Worm (Caenorhabditis elegans): Measurements from ENCODE around the gene ZC250.5.

The ZC250.5 gene

ce11 chrV:5822968-5823367, 17.4 kb downstream of the ZC250.5 start (continued):
- TF ChIP-seq unc-39 (tag; optimal IDR thresholded peaks at IDR 0.05) (no peak), ceh-16 (tag; optimal IDR thresholded peaks at IDR 0.05) (no peak), blmp-1 (tag; optimal IDR thresholded peaks at IDR 0.05; ENCODE audit: insufficient read depth) (peak; percentile 91), nhr-129 (tag; optimal IDR thresholded peaks at IDR 0.05) (peak; percentile 10), dmd-4 (tag; optimal IDR thresholded peaks at IDR 0.05) (no peak), mab-5 (tag; optimal IDR thresholded peaks at IDR 0.05) (no peak), ZK546.5 (tag; optimal IDR thresholded peaks at IDR 0.05) (no peak), sma-9 (GFP tag; optimal IDR thresholded peaks at IDR 0.05) (peak; percentile 92), sma-9 (tag; optimal IDR thresholded peaks at IDR 0.05) (no peak), sma-3 (GFP tag; optimal IDR thresholded peaks at IDR 0.05) (peak; percentile 90), alr-1 (tag; optimal IDR thresholded peaks at IDR 0.05) (no peak), mbf-1 (tag; optimal IDR thresholded peaks at IDR 0.05) (no peak), ceh-82 (tag; optimal IDR thresholded peaks at IDR 0.05) (no peak), R02D3.7 (tag; optimal IDR thresholded peaks at IDR 0.05) (no peak), Y55F3AM.14 (GFP tag; optimal IDR thresholded peaks at IDR 0.05) (no peak)

ce11 chrV:5825478-5825877, 19.9 kb downstream of the ZC250.5 start:
- no peak for TF ChIP-seq nhr-129 (tag; optimal IDR thresholded peaks at IDR 0.05)
- no peak for TF ChIP-seq nhr-21 (tag; optimal IDR thresholded peaks at IDR 0.05)
- no peak for TF ChIP-seq nhr-23 (tag; optimal IDR thresholded peaks at IDR 0.05)
- no peak for TF ChIP-seq lin-11 (tag; optimal IDR thresholded peaks at IDR 0.05)
- TF ChIP-seq R02D3.7 (tag; optimal IDR thresholded peaks at IDR 0.05), result no peak
- no peak for TF ChIP-seq gmeb-1 (tag; optimal IDR thresholded peaks at IDR 0.05)
- no peak for TF ChIP-seq unc-62 (GFP tag; optimal IDR thresholded peaks at IDR 0.05)
- no peak for TF ChIP-seq unc-55 (GFP tag; optimal IDR thresholded peaks at IDR 0.05)
- no peak for TF ChIP-seq nhr-11 (tag; optimal IDR thresholded peaks at IDR 0.05)
- TF ChIP-seq mdl-1 (tag; optimal IDR thresholded peaks at IDR 0.05), result no peak
- no peak for TF ChIP-seq egl-27 (tag; optimal IDR thresholded peaks at IDR 0.05)
- no peak for TF ChIP-seq zag-1 (tag; optimal IDR thresholded peaks at IDR 0.05)
- TF ChIP-seq aly-2 (tag; optimal IDR thresholded peaks at IDR 0.05), result no peak
- no peak for TF ChIP-seq lin-39 (tag; optimal IDR thresholded peaks at IDR 0.05)

DNA sequence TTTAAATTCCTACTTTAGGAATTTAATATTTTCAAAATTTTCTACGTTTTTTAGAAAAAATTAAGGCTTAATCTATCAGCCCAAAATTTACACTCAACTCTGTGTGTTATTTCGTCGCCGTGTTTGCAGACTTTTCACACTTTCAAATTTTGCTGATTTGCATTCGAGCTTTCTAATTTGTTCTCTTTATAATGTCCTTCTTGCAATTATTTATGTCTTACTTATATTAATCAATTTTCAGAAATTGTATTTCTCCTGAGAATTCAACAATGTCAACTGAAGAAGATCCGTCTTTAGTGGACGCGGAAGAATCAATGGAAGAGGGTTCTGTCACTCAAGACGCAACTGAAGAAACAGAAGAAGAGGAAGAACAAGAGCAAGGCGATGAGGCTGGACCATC, 21.0 kb downstream of the ZC250.5 start, which contains the start of gene let-418:
let-418 (plus strand) TSS at position 242 of the 400 bp plus-strand sequence.
- TF ChIP-seq nhr-23 (tag; optimal IDR thresholded peaks at IDR 0.05), result no peak
- TF ChIP-seq nhr-237 (tag; optimal IDR thresholded peaks at IDR 0.05), result no peak
- TF ChIP-seq lin-13 (GFP tag; optimal IDR thresholded peaks at IDR 0.05), result no peak
- no peak for TF ChIP-seq gmeb-1 (tag; optimal IDR thresholded peaks at IDR 0.05)
- TF ChIP-seq sma-3 (GFP tag; optimal IDR thresholded peaks at IDR 0.05), result no peak
- TF ChIP-seq elt-3 (tag; optimal IDR thresholded peaks at IDR 0.05), result no peak
- TF ChIP-seq egl-27 (tag; optimal IDR thresholded peaks at IDR 0.05), result no peak
- no peak for TF ChIP-seq ZK546.5 (tag; optimal IDR thresholded peaks at IDR 0.05)
- no peak for TF ChIP-seq fos-1 (tag; optimal IDR thresholded peaks at IDR 0.05)
- TF ChIP-seq dmd-4 (tag; optimal IDR thresholded peaks at IDR 0.05), result no peak
- no peak for TF ChIP-seq mdl-1 (tag; optimal IDR thresholded peaks at IDR 0.05)
- no peak for TF ChIP-seq nhr-10 (tag; optimal IDR thresholded peaks at IDR 0.05)
- no peak for TF ChIP-seq ama-1 (optimal IDR thresholded peaks at IDR 0.05)
- TF ChIP-seq zag-1 (tag; optimal IDR thresholded peaks at IDR 0.05), result no peak
- no peak for TF ChIP-seq lin-11 (tag; optimal IDR thresholded peaks at IDR 0.05)
- no peak for TF ChIP-seq ceh-82 (tag; optimal IDR thresholded peaks at IDR 0.05)
- TF ChIP-seq ztf-1 (GFP tag; conservative IDR thresholded peaks at IDR 0.05), result no peak
- TF ChIP-seq ceh-16 (tag; optimal IDR thresholded peaks at IDR 0.05), result no peak

DNA sequence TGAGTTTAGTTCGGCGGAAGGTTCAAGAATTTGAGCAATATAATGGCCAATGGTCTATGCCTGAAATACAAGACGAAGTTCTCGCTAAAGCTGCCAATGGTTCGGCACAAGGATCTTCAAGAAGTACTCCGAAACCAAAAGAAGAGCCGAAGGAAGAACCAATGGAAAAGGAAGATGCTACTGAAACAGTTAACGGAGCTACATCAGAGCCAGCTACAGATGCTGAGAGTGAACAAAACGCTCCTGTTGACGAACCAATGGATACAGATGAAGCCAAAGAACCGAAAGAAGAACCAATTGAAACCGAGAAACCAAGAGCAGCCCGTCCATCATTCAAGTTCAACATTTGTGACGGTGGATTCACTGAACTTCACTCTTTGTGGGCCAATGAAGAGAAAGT, 25.7 kb downstream of the ZC250.5 start:
- TF ChIP-seq elt-1 (tag; optimal IDR thresholded peaks at IDR 0.05) (no peak), fos-1 (tag; optimal IDR thresholded peaks at IDR 0.05) (no peak), nhr-11 (tag; optimal IDR thresholded peaks at IDR 0.05) (no peak), lin-13 (GFP tag; optimal IDR thresholded peaks at IDR 0.05) (no peak)

DNA sequence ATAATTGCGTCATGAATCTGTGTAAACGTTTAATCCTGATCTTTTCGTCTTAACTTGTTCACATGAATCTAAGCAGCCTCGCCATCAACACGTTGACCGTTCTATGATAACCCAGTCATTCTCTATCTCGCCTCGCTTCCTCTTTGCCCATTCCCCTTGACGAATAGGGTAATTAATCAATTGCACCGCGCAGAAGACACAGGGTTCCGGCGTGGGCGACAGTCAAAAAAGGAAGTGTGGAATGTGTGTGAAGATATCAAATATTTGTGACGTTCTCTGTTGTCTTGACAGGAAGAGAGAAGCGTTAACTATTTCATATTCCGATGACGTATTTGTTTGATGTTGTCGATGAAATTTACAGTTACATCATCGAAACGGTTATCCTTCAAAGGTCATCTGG, 27.2 kb downstream of the ZC250.5 start:
- TF ChIP-seq skn-1 (tag; optimal IDR thresholded peaks at IDR 0.05) (no peak), sma-3 (GFP tag; optimal IDR thresholded peaks at IDR 0.05) (peak; percentile 89), elt-3 (tag; optimal IDR thresholded peaks at IDR 0.05) (no peak), mbf-1 (tag; optimal IDR thresholded peaks at IDR 0.05) (no peak), unc-39 (tag; optimal IDR thresholded peaks at IDR 0.05) (no peak), nhr-129 (tag; optimal IDR thresholded peaks at IDR 0.05) (peak; percentile 33), ztf-1 (GFP tag; conservative IDR thresholded peaks at IDR 0.05) (no peak), sma-9 (GFP tag; optimal IDR thresholded peaks at IDR 0.05) (peak; percentile 85), sma-9 (tag; optimal IDR thresholded peaks at IDR 0.05) (no peak), snpc-4 (tag; optimal IDR thresholded peaks at IDR 0.05) (no peak), peb-1 (tag; optimal IDR thresholded peaks at IDR 0.05) (no peak), unc-55 (GFP tag; optimal IDR thresholded peaks at IDR 0.05) (no peak), mab-5 (tag; optimal IDR thresholded peaks at IDR 0.05) (peak; percentile 47), nhr-25 (tag; optimal IDR thresholded peaks at IDR 0.05) (peak; percentile 93), blmp-1 (tag; optimal IDR thresholded peaks at IDR 0.05; ENCODE audit: insufficient read depth) (peak; percentile 70), R02D3.7 (tag; optimal IDR thresholded peaks at IDR 0.05) (no peak), ama-1 (optimal IDR thresholded peaks at IDR 0.05) (no peak), crh-2 (tag; optimal IDR thresholded peaks at IDR 0.05) (peak; percentile 23), zag-1 (tag; optimal IDR thresholded peaks at IDR 0.05) (no peak), nhr-11 (tag; optimal IDR thresholded peaks at IDR 0.05) (no peak), aly-2 (tag; optimal IDR thresholded peaks at IDR 0.05) (no peak), unc-62 (GFP tag; optimal IDR thresholded peaks at IDR 0.05) (no peak), lin-11 (tag; optimal IDR thresholded peaks at IDR 0.05) (no peak), Y55F3AM.14 (GFP tag; optimal IDR thresholded peaks at IDR 0.05) (peak; percentile 55), alr-1 (tag; optimal IDR thresholded peaks at IDR 0.05) (no peak), elt-1 (tag; optimal IDR thresholded peaks at IDR 0.05) (no peak), nhr-237 (tag; optimal IDR thresholded peaks at IDR 0.05) (no peak), nhr-6 (tag; optimal IDR thresholded peaks at IDR 0.05) (no peak), sem-4 (tag; optimal IDR thresholded peaks at IDR 0.05) (peak; percentile 8), mdl-1 (tag; optimal IDR thresholded peaks at IDR 0.05) (no peak)

Data from whole organism, L2 larva.